Fruit fly (Drosophila melanogaster): ENCODE measurements around the gene CG9147.

- no peak for TF ChIP-seq tj (GFP tag; optimal IDR thresholded peaks at IDR 0.05)
- no peak for TF ChIP-seq Mnt (GFP tag; optimal IDR thresholded peaks at IDR 0.05)
- TF ChIP-seq cic (GFP tag; optimal IDR thresholded peaks at IDR 0.05), result peak; percentile 99
- TF ChIP-seq CG14711 (tag; optimal IDR thresholded peaks at IDR 0.05), result no peak
- no peak for TF ChIP-seq CG11617 (GFP tag; optimal IDR thresholded peaks at IDR 0.05)
- no peak for TF ChIP-seq Hr96 (GFP tag; optimal IDR thresholded peaks at IDR 0.05)
- TF ChIP-seq bab1 (GFP tag; optimal IDR thresholded peaks at IDR 0.05), result no peak
- TF ChIP-seq toe (GFP tag; optimal IDR thresholded peaks at IDR 0.05), result no peak
- TF ChIP-seq CG5204 (GFP tag; optimal IDR thresholded peaks at IDR 0.05), result no peak
- no peak for TF ChIP-seq kay (GFP tag; ENCODE audit: borderline replicate concordance)
These were observed 23.9 kb downstream of the CG9147 start for dm6 chr2L:6089604-6090198.
